Worm (Caenorhabditis elegans): ENCODE measurements around the gene F23D12.4.

F23D12.4 gene

DNA sequence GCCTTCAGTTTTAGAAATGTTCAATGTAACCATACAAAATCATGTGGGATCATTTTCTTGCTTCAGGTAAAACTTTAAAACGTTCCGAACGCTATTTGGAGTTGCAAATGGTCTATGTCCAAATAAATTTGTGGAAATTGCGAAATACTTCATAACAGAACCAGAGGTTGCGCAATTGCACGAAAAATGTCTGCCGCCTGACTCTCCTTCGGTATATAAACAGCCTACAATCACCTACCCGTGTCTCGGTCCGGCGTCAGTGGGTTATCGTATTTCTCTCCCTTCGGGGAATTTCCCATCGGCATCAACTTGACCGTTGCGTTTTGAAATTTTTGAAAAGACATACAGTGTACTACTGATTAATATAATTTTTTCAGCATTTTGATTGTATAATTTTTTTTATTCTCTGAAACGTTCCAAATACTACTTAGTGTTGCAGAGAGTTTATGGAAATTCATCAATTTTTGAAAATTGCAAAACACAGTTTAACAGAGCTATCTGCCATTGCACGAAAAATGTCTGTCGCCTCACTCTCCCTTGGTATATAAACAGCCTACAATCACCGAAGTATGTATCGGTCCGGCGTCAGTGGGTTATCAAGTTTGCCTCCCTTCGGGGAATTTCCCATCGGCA, 31.9 kb downstream of the F23D12.4 start:
- peak; percentile 51 for TF ChIP-seq jun-1 (tag; optimal IDR thresholded peaks at IDR 0.05)
- TF ChIP-seq fkh-4 (tag; optimal IDR thresholded peaks at IDR 0.05; ENCODE audit: borderline replicate concordance) = no peak
- TF ChIP-seq sptf-1 (tag; optimal IDR thresholded peaks at IDR 0.05) = no peak
- peak; percentile 65 for TF ChIP-seq C16A3.4 (tag; optimal IDR thresholded peaks at IDR 0.05)
- TF ChIP-seq nhr-90 (tag; optimal IDR thresholded peaks at IDR 0.05; ENCODE audit: poor library complexity) = peak; percentile 87
- TF ChIP-seq ceh-82 (tag; optimal IDR thresholded peaks at IDR 0.05) = peak; percentile 38 to 57 (median 46)
- no peak for TF ChIP-seq nhr-237 (tag; optimal IDR thresholded peaks at IDR 0.05)
- peak; percentile 56 for TF ChIP-seq elt-2 (tag; optimal IDR thresholded peaks at IDR 0.05)
- no peak for TF ChIP-seq lin-13 (GFP tag; optimal IDR thresholded peaks at IDR 0.05)
- no peak for TF ChIP-seq mep-1 (tag; optimal IDR thresholded peaks at IDR 0.05)
- TF ChIP-seq nhr-71 (tag; optimal IDR thresholded peaks at IDR 0.05) = peak; percentile 61
- TF ChIP-seq elt-3 (tag; optimal IDR thresholded peaks at IDR 0.05) = peak in 3 of 6 experiments; percentile 18 to 79 (median 66)
- TF ChIP-seq ceh-90 (tag; optimal IDR thresholded peaks at IDR 0.05) = no peak
- no peak for TF ChIP-seq hlh-17 (GFP tag; optimal IDR thresholded peaks at IDR 0.05; ENCODE audit: borderline replicate concordance)
- TF ChIP-seq dsc-1 (tag; optimal IDR thresholded peaks at IDR 0.05) = no peak
- TF ChIP-seq zag-1 (tag; optimal IDR thresholded peaks at IDR 0.05) = no peak
- peak in 1 of 2 experiments; percentile 66 for TF ChIP-seq lin-35 (GFP tag; optimal IDR thresholded peaks at IDR 0.05)
- TF ChIP-seq nhr-85 (tag) = peak; percentile 82
- peak; percentile 7 for TF ChIP-seq unc-130 (tag; optimal IDR thresholded peaks at IDR 0.05)
- peak; percentile 30 for TF ChIP-seq nhr-77 (tag; optimal IDR thresholded peaks at IDR 0.05)
- TF ChIP-seq skn-1 (tag; optimal IDR thresholded peaks at IDR 0.05) = peak; percentile 83
- peak; percentile 67 for TF ChIP-seq irx-1 (tag; optimal IDR thresholded peaks at IDR 0.05)
- no peak for TF ChIP-seq C04F5.9 (tag; optimal IDR thresholded peaks at IDR 0.05)
- TF ChIP-seq nhr-47 (tag; optimal IDR thresholded peaks at IDR 0.05) = peak; percentile 71
- TF ChIP-seq fkh-10 (GFP tag; optimal IDR thresholded peaks at IDR 0.05) = no peak
- peak; percentile 45; the same call in 1 of the 2 replicates for TF ChIP-seq grh-1 (GFP tag; IDR thresholded peaks at IDR 0.05)
- peak; percentile 71 for TF ChIP-seq nhr-19 (GFP tag; conservative IDR thresholded peaks at IDR 0.05)
- TF ChIP-seq snpc-4 (tag; optimal IDR thresholded peaks at IDR 0.05) = peak; percentile 98
- TF ChIP-seq rnt-1 (tag; optimal IDR thresholded peaks at IDR 0.05) = peak; percentile 24
- peak in 1 of 2 experiments; percentile 50 for TF ChIP-seq mdl-1 (tag; optimal IDR thresholded peaks at IDR 0.05)
- peak; percentile 6 to 53 for TF ChIP-seq lsy-2 (tag; optimal IDR thresholded peaks at IDR 0.05)
- TF ChIP-seq ces-1 (GFP tag; optimal IDR thresholded peaks at IDR 0.05) = no peak
- peak; percentile 44; the same call in 1 of the 2 replicates for TF ChIP-seq isw-1 (GFP tag; IDR thresholded peaks at IDR 0.05)
- peak; percentile 63 for TF ChIP-seq snu-23 (GFP tag; optimal IDR thresholded peaks at IDR 0.05)
- TF ChIP-seq tbx-2 (tag; optimal IDR thresholded peaks at IDR 0.05) = peak; percentile 46
- no peak for TF ChIP-seq fkh-8 (tag; optimal IDR thresholded peaks at IDR 0.05)
- TF ChIP-seq efl-3 (GFP tag; optimal IDR thresholded peaks at IDR 0.05) = no peak
- TF ChIP-seq dpl-1 (GFP tag; optimal IDR thresholded peaks at IDR 0.05) = peak in 2 of 3 experiments; percentile 15 to 30
- TF ChIP-seq efl-1 (optimal IDR thresholded peaks at IDR 0.05) = peak in 1 of 2 experiments; percentile 19
- TF ChIP-seq efl-1 (GFP tag; optimal IDR thresholded peaks at IDR 0.05 in 1 of 2) = peak in 1 of 2 experiments; percentile 95
- no peak for TF ChIP-seq vab-15 (tag; optimal IDR thresholded peaks at IDR 0.05)
- TF ChIP-seq lin-15B (tag; optimal IDR thresholded peaks at IDR 0.05) = no peak
- TF ChIP-seq Y116A8C.19 (tag; optimal IDR thresholded peaks at IDR 0.05; ENCODE audit: borderline replicate concordance) = no peak
- no peak for TF ChIP-seq ceh-63 (GFP tag; optimal IDR thresholded peaks at IDR 0.05)
- TF ChIP-seq aha-1 (tag; optimal IDR thresholded peaks at IDR 0.05) = no peak
- peak; percentile 71 for TF ChIP-seq nhr-20 (tag; optimal IDR thresholded peaks at IDR 0.05)
- no peak for TF ChIP-seq egl-27 (tag; optimal IDR thresholded peaks at IDR 0.05)
- peak; percentile 54 for TF ChIP-seq swsn-7 (tag; optimal IDR thresholded peaks at IDR 0.05)
- peak; percentile 98 for TF ChIP-seq zip-4 (GFP tag; optimal IDR thresholded peaks at IDR 0.05)
